Worm (Caenorhabditis elegans): Measurements from ENCODE around the gene spig-4.

spig-4 gene

DNA sequence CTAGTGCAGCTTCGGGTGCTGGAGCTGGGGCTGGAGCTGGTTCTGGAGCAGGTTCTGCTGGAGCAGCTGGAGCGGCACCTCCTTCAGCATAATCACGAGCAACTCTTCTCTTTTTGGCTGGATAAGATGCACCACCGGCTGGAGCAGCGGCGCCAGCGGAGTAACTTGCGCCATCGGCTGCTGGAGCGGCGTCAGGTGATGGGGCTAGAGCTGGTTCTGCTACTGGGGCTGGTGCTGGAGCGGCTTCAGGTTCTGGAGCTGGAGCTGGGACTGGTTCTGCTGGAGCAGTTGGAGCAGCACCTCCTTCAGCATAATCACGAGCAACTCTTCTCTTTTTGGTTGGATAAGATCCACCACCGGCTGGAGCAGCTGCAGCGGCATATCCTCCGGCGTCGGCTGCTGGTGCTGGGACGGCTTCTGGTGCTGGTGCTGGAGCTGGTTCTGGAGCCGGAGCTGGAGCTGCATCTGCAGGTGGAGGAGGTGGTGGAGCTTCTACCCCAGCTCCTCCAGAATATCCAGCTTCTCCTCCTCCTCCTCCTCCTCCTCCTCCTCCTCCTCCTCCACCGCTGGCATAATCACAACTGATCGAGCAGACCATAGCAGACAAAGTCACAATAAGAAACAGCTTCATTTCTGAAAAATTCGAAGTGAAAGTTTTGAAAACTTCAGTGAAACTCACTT is 12.6 kb upstream of the spig-4 start, which contains the start of gene F47B8.13:
TSS of gene F47B8.13 (minus strand) at position 631 of the 681 bp plus-strand sequence.
- TF ChIP-seq sox-2 (GFP tag; IDR thresholded peaks at IDR 0.05) (no peak), lim-6 (tag; optimal IDR thresholded peaks at IDR 0.05) (no peak), C08G9.2 (tag; optimal IDR thresholded peaks at IDR 0.05) (peak; percentile 22), npax-4 (tag; optimal IDR thresholded peaks at IDR 0.05) (no peak), mec-3 (tag; optimal IDR thresholded peaks at IDR 0.05; ENCODE audit: borderline replicate concordance) (peak; percentile 76), K02D7.2 (tag; optimal IDR thresholded peaks at IDR 0.05) (no peak), ceh-24 (tag; optimal IDR thresholded peaks at IDR 0.05) (no peak)

ce11 chrV:14317621-14318020 is 10.9 kb upstream of the spig-4 start:
- TF ChIP-seq unc-55 (GFP tag; optimal IDR thresholded peaks at IDR 0.05) (no peak), zip-5 (tag; optimal IDR thresholded peaks at IDR 0.05) (no peak), C08G9.2 (tag; optimal IDR thresholded peaks at IDR 0.05) (no peak), odd-2 (tag; optimal IDR thresholded peaks at IDR 0.05) (no peak)

- TF ChIP-seq elt-4 (tag; optimal IDR thresholded peaks at IDR 0.05): no peak
- TF ChIP-seq elt-2 (tag; optimal IDR thresholded peaks at IDR 0.05): no peak
- no peak for TF ChIP-seq ceh-30 (tag; optimal IDR thresholded peaks at IDR 0.05)
- no peak for TF ChIP-seq ref-2 (tag; optimal IDR thresholded peaks at IDR 0.05)
- no peak for TF ChIP-seq ceh-6 (GFP tag; optimal IDR thresholded peaks at IDR 0.05)
- TF ChIP-seq ceh-22 (tag; optimal IDR thresholded peaks at IDR 0.05): no peak
- TF ChIP-seq madf-2 (tag; optimal IDR thresholded peaks at IDR 0.05): no peak
- no peak for TF ChIP-seq unc-86 (tag; optimal IDR thresholded peaks at IDR 0.05)
- TF ChIP-seq syd-9 (tag; optimal IDR thresholded peaks at IDR 0.05): no peak
- no peak for TF ChIP-seq ahr-1 (tag; optimal IDR thresholded peaks at IDR 0.05)
Observed at ce11 chrV:14317204-14317603, 10.5 kb upstream of the spig-4 start.

DNA sequence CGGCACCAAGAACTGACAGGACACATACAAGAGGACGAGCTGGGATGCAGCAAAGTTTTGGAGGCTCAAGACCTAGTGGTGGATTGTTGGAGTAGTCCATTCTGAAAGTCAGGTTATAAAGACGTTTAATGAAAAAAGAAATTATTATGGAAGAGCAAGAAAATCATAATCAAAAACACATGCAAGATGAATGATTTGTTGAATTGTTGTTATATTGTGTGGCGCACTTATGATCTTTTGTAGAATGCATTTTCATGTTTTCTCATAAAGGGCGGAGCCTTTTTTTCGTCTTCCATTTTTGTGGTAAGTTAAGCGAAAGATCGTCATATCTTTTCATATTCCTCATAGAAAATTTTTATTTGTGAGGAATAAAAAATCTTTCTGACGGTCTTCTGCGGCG is 9.9 kb upstream of the spig-4 start, which contains the start of gene F47B8.2:
TSS of gene F47B8.2 (minus strand) at position 101 of the 400 bp plus-strand sequence.
- TF ChIP-seq ceh-31 (tag; optimal IDR thresholded peaks at IDR 0.05) (no peak), unc-55 (GFP tag; optimal IDR thresholded peaks at IDR 0.05) (no peak), ceh-6 (GFP tag; optimal IDR thresholded peaks at IDR 0.05) (no peak), ceh-2 (tag; optimal IDR thresholded peaks at IDR 0.05) (no peak), K02D7.2 (tag; optimal IDR thresholded peaks at IDR 0.05) (no peak), eyg-1 (tag; optimal IDR thresholded peaks at IDR 0.05) (no peak), hlh-6 (tag; optimal IDR thresholded peaks at IDR 0.05) (no peak), sox-4 (tag; optimal IDR thresholded peaks at IDR 0.05) (no peak), mec-3 (tag; optimal IDR thresholded peaks at IDR 0.05; ENCODE audit: borderline replicate concordance) (no peak), dve-1 (tag; optimal IDR thresholded peaks at IDR 0.05) (no peak), sdc-2 (tag; optimal IDR thresholded peaks at IDR 0.05) (no peak), pax-1 (tag; optimal IDR thresholded peaks at IDR 0.05) (no peak), pha-2 (tag; optimal IDR thresholded peaks at IDR 0.05) (no peak), pha-4 (tag; optimal IDR thresholded peaks at IDR 0.05) (no peak), T23F11.4 (GFP tag; optimal IDR thresholded peaks at IDR 0.05) (no peak), sox-2 (GFP tag; IDR thresholded peaks at IDR 0.05) (no peak), npax-4 (tag; optimal IDR thresholded peaks at IDR 0.05) (no peak), ceh-45 (GFP tag; IDR thresholded peaks at IDR 0.05) (no peak), ztf-16 (tag; optimal IDR thresholded peaks at IDR 0.05) (no peak), pros-1 (tag; optimal IDR thresholded peaks at IDR 0.05) (no peak)

DNA sequence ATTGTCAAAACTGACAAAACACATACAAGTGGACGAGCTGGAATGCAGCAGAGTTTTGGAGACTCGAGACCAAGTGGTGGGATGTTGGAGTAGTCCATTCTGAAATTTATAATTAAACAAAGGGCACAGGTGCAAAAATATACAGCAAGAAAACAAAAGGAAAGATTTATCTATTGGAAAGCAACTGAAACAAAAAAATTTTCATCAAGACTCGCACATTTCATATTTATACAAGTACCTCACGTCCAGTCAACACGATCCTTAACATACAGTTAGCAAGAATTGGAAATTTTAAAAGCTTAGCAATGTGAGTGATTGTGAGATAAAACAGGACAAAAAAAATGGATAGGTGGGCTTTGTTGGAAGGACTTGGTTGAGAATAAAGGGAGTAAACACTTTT is 7.6 kb upstream of the spig-4 start, which contains the start of gene F47B8.1:
TSS of gene F47B8.1 (minus strand) at position 101 of the 400 bp plus-strand sequence.
- TF ChIP-seq ttx-3 (tag; optimal IDR thresholded peaks at IDR 0.05) (no peak), hlh-13 (GFP tag; optimal IDR thresholded peaks at IDR 0.05) (no peak), gmeb-2 (tag; optimal IDR thresholded peaks at IDR 0.05) (no peak), tbx-7 (tag; optimal IDR thresholded peaks at IDR 0.05) (no peak), ceh-34 (tag; optimal IDR thresholded peaks at IDR 0.05) (no peak), pqm-1 (tag; optimal IDR thresholded peaks at IDR 0.05) (no peak), ref-2 (tag; optimal IDR thresholded peaks at IDR 0.05) (no peak), ama-1 (optimal IDR thresholded peaks at IDR 0.05) (no peak), sox-4 (tag; optimal IDR thresholded peaks at IDR 0.05) (no peak), sdc-2 (tag; optimal IDR thresholded peaks at IDR 0.05) (no peak), fkh-6 (tag; optimal IDR thresholded peaks at IDR 0.05) (no peak)

Measured in whole organism, late embryonic.